Worm (Caenorhabditis elegans): ENCODE measurements around the gene Y43F8C.17.

- TF ChIP-seq hlh-8 (tag; optimal IDR thresholded peaks at IDR 0.05) (no peak), hlh-15 (tag; optimal IDR thresholded peaks at IDR 0.05) (no peak)
Measured at ce11 chrV:19669959-19670358, 46.0 kb upstream of the Y43F8C.17 start, which contains the start of gene Y43F8C.11.

Data from whole organism, late embryonic.